Fruit fly (Drosophila melanogaster): ENCODE results near the gene Hibch.

The Hibch gene

DNA sequence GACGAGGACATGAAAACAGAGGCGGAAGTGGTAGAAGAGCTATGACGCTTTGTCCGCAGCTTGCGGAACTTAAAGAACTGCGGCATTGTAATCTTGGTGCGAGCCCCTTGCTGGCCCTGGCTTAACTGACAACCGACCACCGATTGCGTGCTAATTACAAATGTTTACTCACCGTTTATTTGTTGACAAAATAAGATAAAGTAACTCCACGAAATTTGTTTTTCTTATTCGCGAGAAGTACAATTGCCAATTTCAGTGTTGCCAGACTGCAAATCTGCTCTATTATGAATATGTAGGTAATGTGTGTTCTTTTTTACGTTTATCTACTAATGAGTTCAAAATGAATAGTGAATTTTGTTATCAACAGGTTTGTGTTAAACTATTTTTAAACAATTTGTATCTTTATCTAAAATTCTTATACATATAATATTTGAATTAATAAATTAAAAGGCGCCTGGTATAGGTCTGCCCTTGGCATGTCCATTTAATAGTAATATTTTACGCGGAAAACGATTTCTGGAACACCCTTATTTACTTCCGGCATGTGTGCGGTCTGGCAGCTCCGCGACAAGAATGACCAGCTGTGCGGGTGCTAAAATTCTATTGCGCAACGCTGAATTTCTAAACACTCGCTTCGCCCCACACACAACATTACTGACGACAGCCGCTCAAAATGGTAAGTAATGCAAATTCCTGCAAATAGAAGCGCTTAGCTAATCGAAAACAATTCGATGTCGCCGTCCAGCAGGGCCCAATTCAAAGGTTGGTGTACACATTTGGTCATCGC lies at the start of gene Hibch, which contains the start of gene Atg4b:
Gene Hibch, plus strand, starts transcription at position 585 of the 787 bp plus-strand sequence.
Gene Atg4b, minus strand, starts transcription at position 280 of the 787 bp plus-strand sequence.
- TF ChIP-seq pan (optimal IDR thresholded peaks at IDR 0.05) (no peak), CG8478 (optimal IDR thresholded peaks at IDR 0.05) (peak; percentile 60), usp (GFP tag; optimal IDR thresholded peaks at IDR 0.05) (no peak)

DNA sequence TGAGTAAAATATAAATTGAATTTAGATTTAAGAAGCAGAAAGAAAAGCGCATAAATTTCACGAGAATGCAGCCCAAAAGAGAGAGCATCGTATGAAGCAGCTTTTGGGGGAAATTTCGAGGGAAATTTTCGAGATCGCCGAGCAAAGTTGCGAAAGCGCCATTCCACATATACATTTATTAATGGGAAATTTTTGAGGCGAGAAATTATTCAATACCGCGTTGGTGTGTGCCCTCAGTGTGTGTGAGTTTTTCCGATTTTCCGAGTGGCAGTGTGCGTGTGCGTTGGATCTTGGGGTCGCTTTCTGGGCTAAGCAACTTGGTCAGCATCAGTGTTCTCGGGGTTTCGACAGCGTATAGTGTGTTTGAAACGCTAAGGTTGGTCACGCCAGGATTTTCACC lies 47.1 kb upstream of the Hibch start, which contains the start of gene Tm2:
Gene Tm2, plus strand, starts transcription at position 270 of the 400 bp plus-strand sequence.
- TF ChIP-seq Dll (optimal IDR thresholded peaks at IDR 0.05) (no peak), CG8478 (optimal IDR thresholded peaks at IDR 0.05) (no peak), EcR (GFP tag; optimal IDR thresholded peaks at IDR 0.05) (no peak), pan (optimal IDR thresholded peaks at IDR 0.05) (no peak), psq (optimal IDR thresholded peaks at IDR 0.05) (no peak), usp (GFP tag; optimal IDR thresholded peaks at IDR 0.05) (no peak)

DNA sequence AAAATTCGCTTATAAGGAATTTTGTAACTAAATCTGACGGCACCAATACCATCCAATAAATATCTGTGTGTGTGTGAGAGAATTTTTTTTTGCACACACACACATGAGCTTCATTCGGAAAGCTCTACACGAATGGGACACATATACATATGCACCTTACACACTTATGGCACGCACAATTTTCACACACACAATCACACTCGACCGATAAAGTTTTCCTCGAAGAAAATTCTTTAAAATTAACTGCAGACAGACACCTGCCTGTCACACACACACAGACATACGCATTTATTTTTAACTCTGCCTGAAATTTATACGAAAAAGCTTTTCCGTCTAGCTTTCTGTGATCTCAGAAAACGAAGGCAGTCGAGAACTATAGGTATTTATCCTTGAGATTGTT lies 46.3 kb upstream of the Hibch start:
- TF ChIP-seq usp (GFP tag; optimal IDR thresholded peaks at IDR 0.05) (no peak), pan (optimal IDR thresholded peaks at IDR 0.05) (no peak), Dll (optimal IDR thresholded peaks at IDR 0.05) (no peak), EcR (GFP tag; optimal IDR thresholded peaks at IDR 0.05) (no peak), psq (optimal IDR thresholded peaks at IDR 0.05) (no peak), CG8478 (optimal IDR thresholded peaks at IDR 0.05) (no peak)

DNA sequence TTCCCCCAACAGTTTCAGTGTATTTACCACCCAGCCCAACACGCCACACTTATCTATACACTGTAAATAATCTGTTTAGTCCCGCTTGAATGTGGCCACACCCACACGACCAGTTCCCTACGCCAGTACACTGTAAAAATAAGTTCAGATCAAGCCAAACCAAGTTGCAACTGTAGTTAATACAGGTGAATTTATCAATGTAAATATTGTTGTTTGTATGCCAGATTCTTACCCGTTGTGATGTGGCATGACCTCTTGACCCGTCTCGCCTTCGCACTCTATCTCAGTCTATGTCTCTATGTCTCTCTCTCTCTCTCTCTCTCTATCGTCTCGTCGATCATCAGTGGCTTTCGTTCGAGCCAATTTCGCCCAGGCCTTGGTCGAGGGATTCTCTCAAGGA lies 43.2 kb upstream of the Hibch start:
- TF ChIP-seq psq (optimal IDR thresholded peaks at IDR 0.05) (no peak), Dll (optimal IDR thresholded peaks at IDR 0.05) (no peak), pan (optimal IDR thresholded peaks at IDR 0.05) (no peak), EcR (GFP tag; optimal IDR thresholded peaks at IDR 0.05) (no peak), CG8478 (optimal IDR thresholded peaks at IDR 0.05) (no peak), usp (GFP tag; optimal IDR thresholded peaks at IDR 0.05) (no peak)

DNA sequence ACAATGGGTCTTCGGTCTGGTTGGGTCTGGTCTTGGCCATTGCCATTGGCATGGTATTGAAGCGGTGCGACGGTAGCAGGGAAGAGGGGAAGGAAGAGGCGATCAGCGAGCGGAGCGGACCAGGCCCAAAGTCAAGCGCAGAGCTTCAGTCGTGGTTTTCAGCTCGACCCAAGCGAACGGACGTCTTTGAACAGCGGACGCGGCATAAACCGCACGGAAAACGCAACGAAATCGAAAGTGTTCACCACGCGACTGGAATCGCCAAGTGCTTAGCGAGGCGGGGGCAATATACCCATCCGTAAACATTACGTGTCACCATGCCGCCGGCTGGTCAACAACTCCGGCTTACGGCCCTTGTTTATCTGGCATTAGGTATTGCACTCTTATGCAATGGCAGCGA lies 40.7 kb upstream of the Hibch start, which contains the start of gene CG14866:
Gene CG14866, plus strand, starts transcription at position 146 of the 400 bp plus-strand sequence.
- no peak for TF ChIP-seq EcR (GFP tag; optimal IDR thresholded peaks at IDR 0.05)
- no peak for TF ChIP-seq pan (optimal IDR thresholded peaks at IDR 0.05)
- no peak for TF ChIP-seq psq (optimal IDR thresholded peaks at IDR 0.05)
- TF ChIP-seq usp (GFP tag; optimal IDR thresholded peaks at IDR 0.05): no peak
- no peak for TF ChIP-seq Dll (optimal IDR thresholded peaks at IDR 0.05)
- no peak for TF ChIP-seq CG8478 (optimal IDR thresholded peaks at IDR 0.05)

DNA sequence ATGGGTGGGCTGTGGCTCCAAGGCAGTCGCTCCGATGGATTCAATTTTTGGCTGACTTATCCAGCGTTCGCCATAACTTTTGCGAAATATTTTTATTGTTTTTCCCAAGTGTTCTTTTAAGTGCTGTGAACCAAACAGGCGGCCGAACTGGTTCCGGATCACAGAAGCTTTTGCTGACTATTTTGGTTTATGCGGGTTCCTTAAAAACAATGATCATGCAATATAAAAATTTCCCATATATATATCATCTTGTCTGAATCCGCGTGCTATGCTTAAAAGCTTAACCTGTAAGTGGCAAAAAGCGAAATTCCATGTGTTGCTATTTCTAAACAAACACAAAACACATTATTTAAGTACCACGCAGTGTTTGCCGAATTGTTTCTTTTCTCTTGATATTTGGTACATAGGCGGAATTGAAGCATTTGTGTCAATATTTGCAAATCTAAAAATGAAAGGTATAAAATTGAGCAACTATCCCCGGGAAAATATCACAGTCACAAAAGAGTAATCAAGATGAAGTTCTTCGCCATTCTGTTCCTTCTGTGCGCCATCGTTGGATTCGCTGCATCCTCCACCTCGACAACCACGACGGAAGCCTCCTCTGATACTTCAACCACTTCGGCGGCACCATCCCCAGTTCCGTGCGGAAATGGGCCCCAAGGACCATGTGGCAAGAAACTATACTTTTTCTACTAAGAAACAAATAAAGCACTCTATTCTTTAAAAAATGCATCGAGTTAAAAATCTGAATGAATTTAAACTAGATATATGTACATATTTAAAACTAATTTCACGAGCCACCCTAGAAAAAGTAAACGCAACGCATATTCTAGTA lies 36.9 kb upstream of the Hibch start, which contains the start of the genes CG6276 and CG44040:
Gene CG6276, minus strand, starts transcription at position 158 of the 835 bp plus-strand sequence.
Gene CG44040, plus strand, starts transcription at position 467 of the 835 bp plus-strand sequence.
- TF ChIP-seq Dll (optimal IDR thresholded peaks at IDR 0.05): no peak
- no peak for TF ChIP-seq CG8478 (optimal IDR thresholded peaks at IDR 0.05)
- no peak for TF ChIP-seq usp (GFP tag; optimal IDR thresholded peaks at IDR 0.05)
- TF ChIP-seq pan (optimal IDR thresholded peaks at IDR 0.05): no peak
- no peak for TF ChIP-seq EcR (GFP tag; optimal IDR thresholded peaks at IDR 0.05)
- no peak for TF ChIP-seq psq (optimal IDR thresholded peaks at IDR 0.05)

DNA sequence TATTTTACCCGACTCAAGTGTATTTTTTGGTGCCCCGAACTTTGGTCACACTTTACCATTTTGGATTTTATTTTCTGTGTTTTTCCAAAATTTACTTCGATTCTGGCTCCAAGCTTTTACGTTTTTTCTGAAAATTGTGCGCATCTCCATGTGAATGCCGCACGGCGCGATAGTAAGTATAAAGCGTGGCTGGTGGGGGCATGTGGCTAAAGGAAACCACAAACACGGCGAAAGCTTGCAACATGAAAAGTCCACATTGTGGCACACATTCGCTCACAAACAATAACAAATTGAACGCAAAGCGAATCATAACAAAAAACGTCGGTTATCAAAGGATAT lies 36.3 kb upstream of the Hibch start, which contains the start of gene ear:
Gene ear, plus strand, starts transcription at position 10 of the 339 bp plus-strand sequence.
- TF ChIP-seq usp (GFP tag; optimal IDR thresholded peaks at IDR 0.05) (no peak), psq (optimal IDR thresholded peaks at IDR 0.05) (no peak), Dll (optimal IDR thresholded peaks at IDR 0.05) (no peak), EcR (GFP tag; optimal IDR thresholded peaks at IDR 0.05) (no peak), pan (optimal IDR thresholded peaks at IDR 0.05) (no peak), CG8478 (optimal IDR thresholded peaks at IDR 0.05) (no peak)

DNA sequence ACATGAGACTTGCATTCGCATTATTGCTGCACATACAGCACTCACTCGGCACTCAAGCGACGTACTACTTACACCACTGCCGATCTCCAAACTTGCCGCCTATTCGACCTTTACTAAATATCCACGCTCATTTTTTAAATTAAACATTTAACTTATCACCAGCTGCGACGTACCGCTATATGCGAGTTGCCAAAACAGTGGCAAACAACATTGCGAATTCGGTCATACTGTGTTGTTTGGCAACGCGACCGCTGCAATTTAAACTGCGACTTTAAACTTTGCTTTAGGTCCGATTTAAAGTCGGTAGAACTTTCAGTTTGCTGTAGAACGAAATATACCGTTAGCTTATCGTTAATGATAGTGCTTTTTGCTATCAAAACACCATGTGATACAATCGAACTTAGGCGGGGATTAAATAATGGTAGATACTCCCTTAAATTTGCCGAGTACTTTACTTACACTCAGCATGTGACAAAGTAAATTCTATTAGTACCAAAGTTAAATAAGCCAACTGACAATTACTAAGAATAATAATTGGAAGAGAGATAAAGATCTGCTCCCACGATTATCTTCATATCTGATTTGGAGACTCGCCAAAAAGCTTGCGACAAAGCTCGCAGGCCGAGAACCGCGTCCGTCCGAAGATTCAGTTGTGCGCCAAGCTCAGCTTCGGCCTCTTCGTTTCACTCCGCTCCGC lies 28.8 kb upstream of the Hibch start, which contains the start of the genes CG6236 and ea:
Gene CG6236, minus strand, starts transcription at position 187 of the 697 bp plus-strand sequence.
Gene ea, plus strand, starts transcription at position 647 of the 697 bp plus-strand sequence.
- TF ChIP-seq Dll (optimal IDR thresholded peaks at IDR 0.05) (no peak), pan (optimal IDR thresholded peaks at IDR 0.05) (no peak), EcR (GFP tag; optimal IDR thresholded peaks at IDR 0.05) (no peak), usp (GFP tag; optimal IDR thresholded peaks at IDR 0.05) (no peak), psq (optimal IDR thresholded peaks at IDR 0.05) (no peak), CG8478 (optimal IDR thresholded peaks at IDR 0.05) (no peak)

DNA sequence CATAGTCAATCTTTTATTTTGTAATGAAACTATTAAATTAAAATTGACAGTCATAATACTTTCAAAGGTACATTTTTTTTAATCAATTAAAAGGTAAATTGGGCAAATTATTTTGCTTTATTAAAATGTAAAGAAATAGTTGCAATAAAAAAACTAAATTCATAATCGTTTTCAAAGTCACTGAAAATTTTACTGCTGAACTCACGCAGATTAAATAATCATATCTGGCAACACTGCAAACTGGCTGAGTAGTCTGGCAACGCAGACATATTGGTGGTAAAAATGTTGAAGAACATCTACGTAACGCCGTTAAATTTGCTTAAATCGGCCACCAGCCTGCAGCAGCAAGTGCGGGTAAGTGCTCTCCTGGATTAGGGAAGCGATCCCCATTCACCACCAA lies 26.6 kb upstream of the Hibch start, which contains the start of gene mRpL9:
Gene mRpL9, plus strand, starts transcription at position 267 of the 400 bp plus-strand sequence.
- TF ChIP-seq CG8478 (optimal IDR thresholded peaks at IDR 0.05): no peak
- TF ChIP-seq Dll (optimal IDR thresholded peaks at IDR 0.05): no peak
- TF ChIP-seq pan (optimal IDR thresholded peaks at IDR 0.05): no peak
- no peak for TF ChIP-seq psq (optimal IDR thresholded peaks at IDR 0.05)
- TF ChIP-seq EcR (GFP tag; optimal IDR thresholded peaks at IDR 0.05): no peak
- TF ChIP-seq usp (GFP tag; optimal IDR thresholded peaks at IDR 0.05): no peak

DNA sequence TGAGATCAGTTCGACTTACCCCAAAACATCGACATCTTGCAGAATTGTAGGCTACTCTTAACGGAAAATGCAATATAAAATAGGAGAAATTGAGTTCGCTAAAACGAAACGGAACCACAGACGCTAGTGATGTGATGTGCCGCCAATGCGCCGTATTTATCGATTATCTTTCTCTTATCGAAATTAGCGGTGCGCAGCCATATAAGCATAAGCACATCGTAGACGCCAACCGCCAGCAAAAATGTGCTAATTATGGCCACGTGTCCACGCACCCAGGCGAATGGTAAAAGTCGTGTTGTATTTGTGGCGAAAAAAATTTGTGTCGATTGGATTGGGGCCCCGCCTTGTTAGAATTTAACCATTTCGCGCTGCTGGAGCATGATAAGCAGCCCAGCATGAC lies 24.0 kb upstream of the Hibch start, which contains the start of the genes Fkbp39 and Cyfip:
Gene Fkbp39, minus strand, starts transcription at position 140 of the 400 bp plus-strand sequence.
Gene Cyfip, plus strand, starts transcription at position 273 of the 400 bp plus-strand sequence.
- no peak for TF ChIP-seq psq (optimal IDR thresholded peaks at IDR 0.05)
- TF ChIP-seq pan (optimal IDR thresholded peaks at IDR 0.05): no peak
- no peak for TF ChIP-seq usp (GFP tag; optimal IDR thresholded peaks at IDR 0.05)
- TF ChIP-seq EcR (GFP tag; optimal IDR thresholded peaks at IDR 0.05): no peak
- no peak for TF ChIP-seq Dll (optimal IDR thresholded peaks at IDR 0.05)
- TF ChIP-seq CG8478 (optimal IDR thresholded peaks at IDR 0.05): no peak

DNA sequence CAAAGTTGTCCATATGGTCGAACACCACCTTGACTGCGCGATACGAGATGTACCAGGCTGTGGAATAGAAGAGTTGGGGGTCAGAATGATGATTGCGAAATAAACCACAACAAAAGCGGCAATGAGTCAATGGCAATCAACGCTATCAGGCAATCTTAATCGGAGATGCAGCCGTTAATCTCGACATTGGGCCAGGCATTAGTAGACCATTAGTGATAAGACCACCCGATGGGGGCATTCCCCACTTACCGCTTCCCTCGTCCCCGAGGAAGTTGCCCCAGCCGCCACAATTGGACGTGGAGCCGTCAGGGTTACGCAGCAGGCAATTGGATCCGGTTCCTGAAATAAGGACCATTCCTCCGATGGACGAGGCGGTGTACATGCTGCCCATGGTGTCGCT lies 17.9 kb upstream of the Hibch start:
- TF ChIP-seq usp (GFP tag; optimal IDR thresholded peaks at IDR 0.05) (no peak), EcR (GFP tag; optimal IDR thresholded peaks at IDR 0.05) (no peak), CG8478 (optimal IDR thresholded peaks at IDR 0.05) (no peak), pan (optimal IDR thresholded peaks at IDR 0.05) (no peak), Dll (optimal IDR thresholded peaks at IDR 0.05) (no peak), psq (optimal IDR thresholded peaks at IDR 0.05) (no peak)
